Fruit fly (Drosophila melanogaster) whole organism, wandering third instar larva: ENCODE results near the gene CG31220.

Source experiments
- dl ChIP-seq, 2 experiments: fragments of 175-275, 200-275 bp in 1 of 2; fragments of 200-275 bp in 1 of 2; sonication (Bioruptor generic); optimal IDR thresholded peaks; lab custom pipeline; 2018; ENCODE audit warnings: mild to moderate bottlenecking in 2 of 2, missing biosample characterization in 2 of 2, missing genetic modification characterization in 2 of 2, moderate library complexity in 2 of 2; ENCODE audit not compliant: partially characterized antibody in 2 of 2, insufficient read depth in 1 of 2
- dmrt93B ChIP-seq: fragments of 200-800 bp; sonication (Bioruptor generic); optimal IDR thresholded peaks from 2 replicates; lab custom pipeline; 2018; ENCODE audit warnings: missing biosample characterization, mild to moderate bottlenecking, missing genetic modification characterization
- fru ChIP-seq: fragments of 200-800 bp; sonication (Bioruptor generic); optimal IDR thresholded peaks from 3 replicates; lab custom pipeline; 2016; ENCODE audit warnings: missing biosample characterization, mild to moderate bottlenecking, missing genetic modification characterization
- jim ChIP-seq: fragments of 175-275, 200-325 bp; sonication (Bioruptor generic); optimal IDR thresholded peaks from 2 replicates; lab custom pipeline; 2016; ENCODE audit warnings: missing biosample characterization, mild to moderate bottlenecking, missing genetic modification characterization
- rgr ChIP-seq: fragments of 200-800 bp; sonication (Bioruptor generic); optimal IDR thresholded peaks from 3 replicates; lab custom pipeline; 2016; ENCODE audit warnings: missing biosample characterization, mild to moderate bottlenecking, missing genetic modification characterization
- usp ChIP-seq: fragments of >200 bp; optimal IDR thresholded peaks from 2 replicates; lab custom pipeline; 2017; ENCODE audit warnings: missing biosample characterization, missing genetic modification characterization

- TF ChIP-seq rgr (no peak), fru (GFP tag; lab: Kevin White, UChicago) (no peak), dl (GFP tag; optimal IDR thresholded peaks at IDR 0.05; lab: Kevin White, UChicago; ENCODE audit: insufficient read depth in 1 of 2, partially characterized antibody in 2 of 2) (no peak), jim (no peak), dmrt93B (GFP tag; lab: Kevin White, UChicago) (no peak), usp (no peak)
Measured at dm6 chr3R:19656455-19656854, 8.2 kb downstream of the CG31220 start.
